Worm (Caenorhabditis elegans) whole organism, L3 larva: ENCODE measurements around the gene str-263.

Source experiments
- nhr-237 ChIP-seq: fragments of 150-350 bp; optimal IDR thresholded peaks from 2 replicates; lab custom pipeline; 2014; ENCODE audit warnings: missing biosample characterization, missing genetic modification characterization
- snpc-4 ChIP-seq: fragments of 150-350 bp; optimal IDR thresholded peaks from 2 replicates; lab custom pipeline; 2014; ENCODE audit warnings: missing biosample characterization, missing genetic modification characterization

ce11 chrV:15605045-15605444 is 7.9 kb upstream of the str-263 start, which contains the start of gene fbxa-154:
- TF ChIP-seq snpc-4 (tag; lab: Kevin White, UChicago): no peak
- TF ChIP-seq nhr-237 (tag; lab: Kevin White, UChicago): no peak
